Fruit fly (Drosophila melanogaster): ENCODE results near the gene eIF4G2.
A peak's percentile ranks its signal among the peaks of the same experiment; 100 is the strongest.

The eIF4G2 gene

DNA sequence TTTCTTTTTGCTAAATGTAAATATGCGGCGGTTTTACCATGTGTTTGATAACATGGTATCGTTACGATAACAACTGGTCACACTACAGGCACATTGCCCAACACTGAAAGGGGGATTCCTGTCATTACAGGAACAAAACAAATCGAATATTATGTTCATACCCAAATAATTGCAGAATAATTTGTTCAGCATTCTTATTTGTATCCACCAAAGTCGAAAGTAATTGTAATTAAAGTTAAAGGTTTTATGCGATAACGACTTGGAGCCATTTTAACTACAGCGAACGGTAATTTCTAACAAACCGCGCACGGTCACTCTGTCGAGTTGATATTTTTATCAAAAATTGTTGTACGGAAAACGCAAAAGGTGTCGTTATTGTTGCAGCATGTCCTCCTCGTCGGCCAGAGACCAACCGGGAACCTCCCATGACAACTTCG lies 51.6 kb downstream of the eIF4G2 start, which contains the start of the genes CG10214 and CG10375:
Gene CG10214 (minus strand): TSS at position 72 of the 437 bp plus-strand sequence.
Gene CG10375 (plus strand): TSS at position 296 of the 437 bp plus-strand sequence.
- TF ChIP-seq lola (GFP tag; optimal IDR thresholded peaks at IDR 0.05) (no peak), CG9705 (GFP tag; optimal IDR thresholded peaks at IDR 0.05) (peak; percentile 51), brk (GFP tag; optimal IDR thresholded peaks at IDR 0.05) (no peak), dl (GFP tag; optimal IDR thresholded peaks at IDR 0.05; ENCODE audit: insufficient read depth in 1 of 2, partially characterized antibody in 2 of 2) (no peak), Hr78 (GFP tag; optimal IDR thresholded peaks at IDR 0.05) (no peak), Dif (GFP tag; optimal IDR thresholded peaks at IDR 0.05; ENCODE audit: partially characterized antibody) (no peak), Hnf4 (GFP tag; optimal IDR thresholded peaks at IDR 0.05) (no peak), GATAd (GFP tag; optimal IDR thresholded peaks at IDR 0.05) (peak; percentile 22), Dfd (GFP tag; optimal IDR thresholded peaks at IDR 0.05) (no peak), HLH106 (tag; optimal IDR thresholded peaks at IDR 0.05) (peak; percentile 68), ey (GFP tag; optimal IDR thresholded peaks at IDR 0.05) (peak; percentile 79), usp (GFP tag; optimal IDR thresholded peaks at IDR 0.05) (no peak), fru (GFP tag; optimal IDR thresholded peaks at IDR 0.05) (peak; percentile 75), CG32264 (GFP tag; optimal IDR thresholded peaks at IDR 0.05) (peak; percentile 59), Jra (GFP tag; optimal IDR thresholded peaks at IDR 0.05) (peak; percentile 67), dmrt93B (GFP tag; optimal IDR thresholded peaks at IDR 0.05) (peak; percentile 26), h (GFP tag; optimal IDR thresholded peaks at IDR 0.05) (peak; percentile 82), foxo (GFP tag; optimal IDR thresholded peaks at IDR 0.05) (peak in 1 of 2 experiments; percentile 86), psq (GFP tag; optimal IDR thresholded peaks at IDR 0.05) (peak; percentile 51), tai (GFP tag; optimal IDR thresholded peaks at IDR 0.05) (no peak), N (GFP tag; optimal IDR thresholded peaks at IDR 0.05) (no peak), pan (optimal IDR thresholded peaks at IDR 0.05) (no peak), rgr (GFP tag; optimal IDR thresholded peaks at IDR 0.05) (peak; percentile 86), sage (GFP tag; optimal IDR thresholded peaks at IDR 0.05) (no peak), dsf (GFP tag; optimal IDR thresholded peaks at IDR 0.05; ENCODE audit: borderline replicate concordance) (no peak), Myc (optimal IDR thresholded peaks at IDR 0.05) (peak; percentile 62), br (GFP tag; optimal IDR thresholded peaks at IDR 0.05) (peak; percentile 66), jim (GFP tag; optimal IDR thresholded peaks at IDR 0.05) (no peak), Abd-B (GFP tag; optimal IDR thresholded peaks at IDR 0.05) (no peak), Rel (GFP tag; optimal IDR thresholded peaks at IDR 0.05) (no peak), Rel (tag; optimal IDR thresholded peaks at IDR 0.05) (peak; percentile 95), sv (GFP tag; optimal IDR thresholded peaks at IDR 0.05) (peak; percentile 75), CrebA (GFP tag; optimal IDR thresholded peaks at IDR 0.05; ENCODE audit: borderline replicate concordance) (no peak), Hr83 (GFP tag; optimal IDR thresholded peaks at IDR 0.05; ENCODE audit: poor library complexity, severe bottlenecking) (peak; percentile 72), Mio (GFP tag; optimal IDR thresholded peaks at IDR 0.05) (peak; percentile 21), Vsx2 (GFP tag; optimal IDR thresholded peaks at IDR 0.05; ENCODE audit: partially characterized antibody) (no peak), woc (GFP tag; optimal IDR thresholded peaks at IDR 0.05) (peak; percentile 53), Sp1 (GFP tag; optimal IDR thresholded peaks at IDR 0.05) (peak; percentile 71), OdsH (GFP tag; optimal IDR thresholded peaks at IDR 0.05) (peak; percentile 68)

DNA sequence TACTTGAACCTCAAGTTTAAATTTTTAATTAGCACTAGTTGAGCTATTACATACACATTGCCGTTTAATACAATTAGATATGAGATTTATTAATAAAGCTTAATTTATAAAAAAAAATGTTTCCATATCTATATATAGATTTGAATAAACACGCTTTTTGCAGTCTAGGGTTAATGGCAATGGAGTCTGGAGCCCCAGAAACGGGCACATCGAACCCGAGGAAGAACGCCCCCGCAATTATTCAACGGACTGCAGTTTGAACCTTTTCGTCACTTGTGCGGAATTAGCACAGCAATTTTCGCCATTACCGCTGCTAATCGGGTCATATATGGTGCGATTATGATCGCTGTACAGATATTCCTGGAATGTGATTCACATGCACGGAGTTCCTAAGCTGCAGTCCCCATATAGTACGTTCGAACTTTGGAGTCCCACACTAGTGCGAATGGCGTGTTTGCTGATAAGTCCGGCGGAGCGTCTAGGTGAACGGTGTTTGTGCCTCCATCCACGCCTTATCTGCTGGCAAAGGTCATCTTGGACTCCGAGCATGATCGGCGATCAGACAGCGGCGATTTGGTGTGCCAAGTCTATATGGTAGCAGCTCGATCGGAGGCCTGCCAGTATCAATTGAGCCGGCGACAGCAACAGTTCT lies 55.3 kb downstream of the eIF4G2 start, which contains the start of gene Lsd-1:
Gene Lsd-1 (plus strand): TSS at position 236 of the 652 bp plus-strand sequence.
- TF ChIP-seq Dif (GFP tag; optimal IDR thresholded peaks at IDR 0.05; ENCODE audit: partially characterized antibody), result no peak
- TF ChIP-seq Rel (GFP tag; optimal IDR thresholded peaks at IDR 0.05), result peak; percentile 23
- TF ChIP-seq Rel (tag; optimal IDR thresholded peaks at IDR 0.05), result peak; percentile 85
- no peak for TF ChIP-seq fru (GFP tag; optimal IDR thresholded peaks at IDR 0.05)
- no peak for TF ChIP-seq woc (GFP tag; optimal IDR thresholded peaks at IDR 0.05)
- no peak for TF ChIP-seq Jra (GFP tag; optimal IDR thresholded peaks at IDR 0.05)
- no peak for TF ChIP-seq Hr78 (GFP tag; optimal IDR thresholded peaks at IDR 0.05)
- peak; percentile 76 for TF ChIP-seq Sp1 (GFP tag; optimal IDR thresholded peaks at IDR 0.05)
- TF ChIP-seq Hr83 (GFP tag; optimal IDR thresholded peaks at IDR 0.05; ENCODE audit: poor library complexity, severe bottlenecking), result no peak
- TF ChIP-seq Hnf4 (GFP tag; optimal IDR thresholded peaks at IDR 0.05), result peak; percentile 30
- no peak for TF ChIP-seq Dfd (GFP tag; optimal IDR thresholded peaks at IDR 0.05)
- TF ChIP-seq rgr (GFP tag; optimal IDR thresholded peaks at IDR 0.05), result peak; percentile 37
- TF ChIP-seq lola (GFP tag; optimal IDR thresholded peaks at IDR 0.05), result no peak
- TF ChIP-seq CG9705 (GFP tag; optimal IDR thresholded peaks at IDR 0.05), result no peak
- TF ChIP-seq jim (GFP tag; optimal IDR thresholded peaks at IDR 0.05), result no peak
- no peak for TF ChIP-seq sv (GFP tag; optimal IDR thresholded peaks at IDR 0.05)
- TF ChIP-seq OdsH (GFP tag; optimal IDR thresholded peaks at IDR 0.05), result no peak
- no peak for TF ChIP-seq tai (GFP tag; optimal IDR thresholded peaks at IDR 0.05)
- TF ChIP-seq dsf (GFP tag; optimal IDR thresholded peaks at IDR 0.05; ENCODE audit: borderline replicate concordance), result no peak
- TF ChIP-seq sage (GFP tag; optimal IDR thresholded peaks at IDR 0.05), result no peak
- TF ChIP-seq ey (GFP tag; optimal IDR thresholded peaks at IDR 0.05), result no peak
- TF ChIP-seq psq (GFP tag; optimal IDR thresholded peaks at IDR 0.05), result no peak
- no peak for TF ChIP-seq N (GFP tag; optimal IDR thresholded peaks at IDR 0.05)
- TF ChIP-seq Vsx2 (GFP tag; optimal IDR thresholded peaks at IDR 0.05; ENCODE audit: partially characterized antibody), result no peak
- TF ChIP-seq pan (optimal IDR thresholded peaks at IDR 0.05), result no peak
- no peak for TF ChIP-seq usp (GFP tag; optimal IDR thresholded peaks at IDR 0.05)
- TF ChIP-seq Abd-B (GFP tag; optimal IDR thresholded peaks at IDR 0.05), result no peak
- no peak for TF ChIP-seq CG32264 (GFP tag; optimal IDR thresholded peaks at IDR 0.05)
- no peak for TF ChIP-seq brk (GFP tag; optimal IDR thresholded peaks at IDR 0.05)
- no peak for TF ChIP-seq CrebA (GFP tag; optimal IDR thresholded peaks at IDR 0.05; ENCODE audit: borderline replicate concordance)
- TF ChIP-seq Mio (GFP tag; optimal IDR thresholded peaks at IDR 0.05), result no peak
- TF ChIP-seq HLH106 (tag; optimal IDR thresholded peaks at IDR 0.05), result peak; percentile 62
- TF ChIP-seq dl (GFP tag; optimal IDR thresholded peaks at IDR 0.05; ENCODE audit: insufficient read depth in 1 of 2, partially characterized antibody in 2 of 2), result no peak
- no peak for TF ChIP-seq GATAd (GFP tag; optimal IDR thresholded peaks at IDR 0.05)
- no peak for TF ChIP-seq dmrt93B (GFP tag; optimal IDR thresholded peaks at IDR 0.05)
- TF ChIP-seq h (GFP tag; optimal IDR thresholded peaks at IDR 0.05), result peak; percentile 31
- TF ChIP-seq br (GFP tag; optimal IDR thresholded peaks at IDR 0.05), result no peak
- no peak for TF ChIP-seq Myc (optimal IDR thresholded peaks at IDR 0.05)
- peak in 1 of 2 experiments; percentile 11 for TF ChIP-seq foxo (GFP tag; optimal IDR thresholded peaks at IDR 0.05)

Measured in whole organism, wandering third instar larva.